Worm (Caenorhabditis elegans): ENCODE measurements around the gene daf-37.

DNA sequence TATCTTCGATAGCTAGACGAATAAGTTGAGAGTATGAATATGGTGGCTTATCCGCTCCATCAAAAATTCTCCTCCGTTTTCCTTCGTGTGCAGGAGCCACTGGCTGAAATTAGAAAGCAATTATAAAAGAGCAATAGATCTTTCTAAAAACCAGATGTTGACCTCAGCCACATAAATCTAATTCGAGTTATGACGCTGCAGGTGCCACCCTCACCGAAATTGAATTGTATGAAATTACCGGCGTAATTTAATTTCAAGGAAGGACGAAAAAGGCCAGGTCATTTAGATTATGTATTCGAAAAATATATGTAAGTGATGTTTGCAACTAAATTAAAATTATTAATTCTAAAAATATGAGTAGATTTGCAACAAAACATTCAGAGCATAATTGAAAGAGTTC is 17.2 kb downstream of the daf-37 start:
- TF ChIP-seq fkh-10 (GFP tag; optimal IDR thresholded peaks at IDR 0.05) = no peak
- TF ChIP-seq nhr-237 (tag; optimal IDR thresholded peaks at IDR 0.05) = no peak
- TF ChIP-seq ztf-4 (tag; optimal IDR thresholded peaks at IDR 0.05) = no peak
- TF ChIP-seq snu-23 (GFP tag; optimal IDR thresholded peaks at IDR 0.05) = no peak
- no peak for TF ChIP-seq lin-14 (GFP tag; optimal IDR thresholded peaks at IDR 0.05)
- TF ChIP-seq lir-3 (tag; optimal IDR thresholded peaks at IDR 0.05; ENCODE audit: poor library complexity) = no peak
- no peak for TF ChIP-seq efl-3 (GFP tag; optimal IDR thresholded peaks at IDR 0.05)
- TF ChIP-seq fos-1 (tag; optimal IDR thresholded peaks at IDR 0.05) = no peak
- TF ChIP-seq unc-86 (tag; optimal IDR thresholded peaks at IDR 0.05) = no peak
- TF ChIP-seq unc-130 (tag; optimal IDR thresholded peaks at IDR 0.05) = no peak
- no peak for TF ChIP-seq zag-1 (tag; optimal IDR thresholded peaks at IDR 0.05)
- no peak for TF ChIP-seq nhr-84 (tag; optimal IDR thresholded peaks at IDR 0.05)
- TF ChIP-seq nhr-20 (tag; optimal IDR thresholded peaks at IDR 0.05) = no peak
- no peak for TF ChIP-seq lin-15B (tag; optimal IDR thresholded peaks at IDR 0.05)

Measured in whole organism, L1 larva.